Fruit fly (Drosophila melanogaster) Kc167 (cell line): Measurements from ENCODE around the gene milt.

Experiments used
- Myc ChIP-seq: fragments of >200 bp; optimal IDR thresholded peaks from 2 replicates; lab custom pipeline; 2017; ENCODE audit warnings: missing external identifiers
- Sin3A ChIP-seq: fragments of >200 bp; optimal IDR thresholded peaks from 2 replicates; lab custom pipeline; 2018; ENCODE audit warnings: missing external identifiers
- h ChIP-seq: fragments of >200 bp; optimal IDR thresholded peaks from 3 replicates; lab custom pipeline; 2018; ENCODE audit warnings: missing external identifiers
- insv ChIP-seq: fragments of >200 bp; optimal IDR thresholded peaks from 3 replicates; lab custom pipeline; 2018; ENCODE audit warnings: missing external identifiers
- psq ChIP-seq: fragments of >200 bp; optimal IDR thresholded peaks from 2 replicates; lab custom pipeline; 2017; ENCODE audit warnings: missing external identifiers
- ttk ChIP-seq: sonication (Bioruptor generic); optimal IDR thresholded peaks from 2 replicates; lab custom pipeline; 2017; ENCODE audit warnings: missing external identifiers

- TF ChIP-seq psq (lab: Kevin White, UChicago) (no peak), Sin3A (no peak), insv (lab: Kevin White, UChicago) (no peak), ttk (lab: Kevin White, UChicago) (no peak), Myc (lab: Kevin White, UChicago) (no peak), h (lab: Kevin White, UChicago) (no peak)
Observed at dm6 chr2L:7007564-7007963, 30.1 kb upstream of the milt start.
